Worm (Caenorhabditis elegans): Measurements from ENCODE around the gene acr-9.

- TF ChIP-seq T26A8.4 (GFP tag; IDR thresholded peaks at IDR 0.05) (no peak), nhr-77 (tag; optimal IDR thresholded peaks at IDR 0.05) (no peak), ceh-82 (tag; optimal IDR thresholded peaks at IDR 0.05) (no peak), fos-1 (tag; optimal IDR thresholded peaks at IDR 0.05) (no peak), snpc-4 (tag; optimal IDR thresholded peaks at IDR 0.05) (no peak), pqm-1 (tag; optimal IDR thresholded peaks at IDR 0.05) (no peak)
These were observed 9.2 kb downstream of the acr-9 start for ce11 chrX:13637526-13637925.

All from whole organism, L4 larva.